Fruit fly (Drosophila melanogaster) whole organism, prepupa: ENCODE measurements around the gene Plc21C.

ENCODE experiments used
- Blimp-1 ChIP-seq: fragments of 200-800 bp; sonication (Bioruptor generic); optimal IDR thresholded peaks from 3 replicates; lab custom pipeline; 2017; ENCODE audit warnings: missing biosample characterization, missing genetic modification characterization, mild to moderate bottlenecking, moderate library complexity, missing genetic modification reagents
- CG10631 ChIP-seq: fragments of 200-800 bp; sonication (Bioruptor generic); optimal IDR thresholded peaks from 2 replicates; lab custom pipeline; 2016; ENCODE audit warnings: missing biosample characterization, missing genetic modification characterization
- CG10669 ChIP-seq: fragments of 200-800 bp; sonication (Bioruptor generic); optimal IDR thresholded peaks from 3 replicates; lab custom pipeline; 2018; ENCODE audit warnings: missing biosample characterization, mild to moderate bottlenecking, missing genetic modification characterization, moderate library complexity
- CG1621 ChIP-seq: fragments of 200-800 bp; sonication (Bioruptor generic); optimal IDR thresholded peaks from 3 replicates; lab custom pipeline; 2018; ENCODE audit warnings: missing biosample characterization, mild to moderate bottlenecking, missing genetic modification characterization
- CG3032 ChIP-seq: fragments of 200-800 bp; optimal IDR thresholded peaks from 2 replicates; lab custom pipeline; 2019; ENCODE audit warnings: missing biosample characterization, mild to moderate bottlenecking, missing genetic modification characterization, moderate library complexity
- CG31627 ChIP-seq: fragments of 200-800 bp; sonication (Bioruptor generic); optimal IDR thresholded peaks from 3 replicates; lab custom pipeline; 2016; ENCODE audit warnings: missing biosample characterization, missing genetic modification characterization
- CG32006 ChIP-seq: fragments of 200-800 bp; sonication (Bioruptor generic); optimal IDR thresholded peaks from 3 replicates; lab custom pipeline; 2017; ENCODE audit warnings: missing biosample characterization, mild to moderate bottlenecking, missing genetic modification characterization
- CG4318 ChIP-seq: fragments of 200-800 bp; sonication (Bioruptor generic); optimal IDR thresholded peaks from 3 replicates; lab custom pipeline; 2017; ENCODE audit warnings: missing biosample characterization, mild to moderate bottlenecking, missing genetic modification characterization
- CG6276 ChIP-seq: fragments of 200-800 bp; sonication (Bioruptor generic); optimal IDR thresholded peaks from 2 replicates; lab custom pipeline; 2017; ENCODE audit warnings: missing biosample characterization, mild to moderate bottlenecking, missing genetic modification characterization
- CG6808 ChIP-seq: fragments of 200-800 bp; sonication (Bioruptor generic); optimal IDR thresholded peaks from 3 replicates; lab custom pipeline; 2017; ENCODE audit warnings: missing biosample characterization, missing genetic modification characterization, mild to moderate bottlenecking, moderate library complexity, missing genetic modification reagents
- CG6854 ChIP-seq: fragments of 200-800 bp; sonication (Bioruptor generic); optimal IDR thresholded peaks from 2 replicates; lab custom pipeline; 2017; ENCODE audit warnings: missing biosample characterization, mild to moderate bottlenecking, missing genetic modification characterization
- CG7368 ChIP-seq: fragments of 200-800 bp; sonication (Bioruptor generic); optimal IDR thresholded peaks from 3 replicates; lab custom pipeline; 2016; ENCODE audit warnings: missing biosample characterization, missing genetic modification characterization
- CG8119 ChIP-seq: fragments of 200-800 bp; sonication (Bioruptor generic); IDR thresholded peaks from 3 replicates; pipeline ENCODE4 v1.3.6; 2022; ENCODE audit warnings: missing biosample characterization, missing genetic modification characterization
- CG8319 ChIP-seq: fragments of 200-800 bp; sonication (Bioruptor generic); optimal IDR thresholded peaks from 3 replicates; lab custom pipeline; 2016; ENCODE audit warnings: missing biosample characterization, missing genetic modification characterization
- CG8632 ChIP-seq: fragments of 200-800 bp; sonication (Bioruptor generic); optimal IDR thresholded peaks from 3 replicates; lab custom pipeline; 2016; ENCODE audit warnings: missing biosample characterization, missing genetic modification characterization
- CG9139 ChIP-seq: fragments of 200-800 bp; sonication (Bioruptor generic); optimal IDR thresholded peaks from 3 replicates; lab custom pipeline; 2017; ENCODE audit warnings: missing biosample characterization, mild to moderate bottlenecking, missing genetic modification characterization
- Eip75B ChIP-seq: fragments of 200-800 bp; sonication (Bioruptor generic); optimal IDR thresholded peaks from 3 replicates; lab custom pipeline; 2016; ENCODE audit warnings: missing biosample characterization, missing genetic modification characterization
- Eip78C ChIP-seq: fragments of 200-800 bp; sonication (Bioruptor generic); peaks from one replicate; lab custom pipeline; 2016; ENCODE audit warnings: missing biosample characterization, missing genetic modification characterization
- Eip93F ChIP-seq: fragments of 200-800 bp; sonication (Bioruptor generic); optimal IDR thresholded peaks from 2 replicates; lab custom pipeline; 2016; ENCODE audit warnings: missing biosample characterization, mild to moderate bottlenecking, missing genetic modification characterization
- Ets21C ChIP-seq: fragments of 200-800 bp; sonication (Bioruptor generic); optimal IDR thresholded peaks from 3 replicates; lab custom pipeline; 2016; ENCODE audit warnings: missing biosample characterization, missing genetic modification characterization
- Ets96B ChIP-seq: fragments of 200-800 bp; optimal IDR thresholded peaks from 2 replicates; lab custom pipeline; 2019; ENCODE audit warnings: missing biosample characterization, mild to moderate bottlenecking, missing genetic modification characterization, moderate library complexity
- Hr4 ChIP-seq: fragments of 200-800 bp; sonication (Bioruptor generic); optimal IDR thresholded peaks from 3 replicates; lab custom pipeline; 2016; ENCODE audit warnings: missing biosample characterization, missing genetic modification characterization
- Lpt ChIP-seq: fragments of 200-800 bp; sonication (Bioruptor generic); optimal IDR thresholded peaks from 3 replicates; lab custom pipeline; 2016; ENCODE audit warnings: missing biosample characterization, missing genetic modification characterization
- OdsH ChIP-seq: fragments of 200-800 bp; sonication (Bioruptor generic); optimal IDR thresholded peaks from 3 replicates; lab custom pipeline; 2016; ENCODE audit warnings: missing biosample characterization, missing genetic modification characterization
- Smox ChIP-seq: fragments of 200-800 bp; sonication (Bioruptor generic); optimal IDR thresholded peaks from 3 replicates; lab custom pipeline; 2016; ENCODE audit warnings: missing biosample characterization, missing genetic modification characterization
- Sox15 ChIP-seq: fragments of 200-800 bp; sonication (Bioruptor generic); optimal IDR thresholded peaks from 3 replicates; lab custom pipeline; 2016; ENCODE audit warnings: missing biosample characterization, missing genetic modification characterization
- acj6 ChIP-seq: fragments of 200-800 bp; sonication (Bioruptor generic); optimal IDR thresholded peaks from 3 replicates; lab custom pipeline; 2016; ENCODE audit warnings: missing biosample characterization, missing genetic modification characterization
- cyc ChIP-seq: fragments of 200-800 bp; sonication (Bioruptor generic); optimal IDR thresholded peaks from 3 replicates; lab custom pipeline; 2016; ENCODE audit warnings: missing biosample characterization, missing genetic modification characterization
- dac ChIP-seq: fragments of 200-800 bp; sonication (Bioruptor generic); optimal IDR thresholded peaks from 2 replicates; lab custom pipeline; 2017; ENCODE audit warnings: missing biosample characterization, mild to moderate bottlenecking, missing genetic modification characterization
- dsx ChIP-seq: fragments of 200-800 bp; optimal IDR thresholded peaks from 3 replicates; lab custom pipeline; 2019; ENCODE audit warnings: missing biosample characterization, mild to moderate bottlenecking, missing genetic modification characterization, moderate library complexity; ENCODE audit not compliant: poor library complexity, severe bottlenecking
- eg ChIP-seq: fragments of 200-800 bp; sonication (Bioruptor generic); IDR thresholded peaks from 3 replicates; pipeline ENCODE4 v1.3.6; 2022; ENCODE audit warnings: missing biosample characterization, missing genetic modification characterization
- esn ChIP-seq: fragments of 200-800 bp; sonication (Bioruptor generic); optimal IDR thresholded peaks from 2 replicates; lab custom pipeline; 2016; ENCODE audit warnings: missing biosample characterization, mild to moderate bottlenecking, missing genetic modification characterization, moderate library complexity
- fd59A ChIP-seq: fragments of 200-800 bp; sonication (Bioruptor generic); optimal IDR thresholded peaks from 2 replicates; lab custom pipeline; 2017; ENCODE audit warnings: missing biosample characterization, mild to moderate bottlenecking, missing genetic modification characterization, missing genetic modification reagents
- fd85E ChIP-seq: fragments of 200-800 bp; sonication (Bioruptor generic); optimal IDR thresholded peaks from 3 replicates; lab custom pipeline; 2016; ENCODE audit warnings: missing biosample characterization, missing genetic modification characterization
- fkh ChIP-seq: fragments of 200-800 bp; sonication (Bioruptor generic); optimal IDR thresholded peaks from 3 replicates; lab custom pipeline; 2017; ENCODE audit warnings: missing biosample characterization, mild to moderate bottlenecking, missing genetic modification characterization, moderate library complexity
- lz ChIP-seq: fragments of 200-800 bp; sonication (Bioruptor generic); optimal IDR thresholded peaks from 3 replicates; lab custom pipeline; 2016; ENCODE audit warnings: missing biosample characterization, missing genetic modification characterization
- pdm3 ChIP-seq: fragments of 200-800 bp; sonication (Bioruptor generic); optimal IDR thresholded peaks from 3 replicates; lab custom pipeline; 2016; ENCODE audit warnings: missing biosample characterization, missing genetic modification characterization
- svp ChIP-seq: fragments of 200-800 bp; sonication (Bioruptor generic); peaks from one replicate; lab custom pipeline; 2016; ENCODE audit warnings: missing biosample characterization, missing genetic modification characterization
- vri ChIP-seq: fragments of 200-800 bp; sonication (Bioruptor generic); optimal IDR thresholded peaks from 3 replicates; lab custom pipeline; 2016; ENCODE audit warnings: missing biosample characterization, mild to moderate bottlenecking, missing genetic modification characterization

The Plc21C gene

DNA sequence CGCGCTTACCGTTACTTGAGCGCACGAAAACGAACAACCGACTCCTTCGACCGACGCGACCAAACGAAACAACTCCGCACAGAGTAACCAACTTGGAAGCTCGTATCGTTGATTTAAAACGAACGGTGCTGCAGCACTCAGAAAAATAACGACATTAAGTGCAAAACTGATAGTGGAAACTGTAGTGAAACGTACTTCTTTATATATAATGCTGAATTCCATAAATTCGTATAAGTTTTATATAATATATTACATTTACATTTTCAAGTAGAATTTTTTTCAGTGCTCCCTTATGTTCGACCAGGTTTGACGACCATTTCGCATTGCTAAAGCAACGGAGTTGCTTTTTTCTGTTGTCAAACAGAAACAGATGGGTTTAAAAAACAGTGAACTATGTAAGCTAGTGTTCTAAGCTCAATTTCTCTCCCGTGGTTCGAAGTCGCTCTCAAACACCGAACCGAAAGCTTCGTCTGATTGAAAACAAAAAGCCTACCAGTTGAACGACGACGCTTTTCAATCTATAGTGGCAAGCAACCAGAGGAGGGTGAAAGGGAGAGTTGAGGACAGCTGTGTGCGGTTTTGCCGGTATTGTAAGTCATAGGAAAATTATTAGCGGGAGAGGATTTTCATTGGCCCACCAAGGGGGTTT, 38.2 kb upstream of the Plc21C start, which contains the start of gene CG17075 (continued):
- TF ChIP-seq CG1621 (tag; lab: Kevin White, UChicago) (peak; percentile 74), fd85E (GFP tag; lab: Kevin White, UChicago) (peak; percentile 32), CG32006 (peak; percentile 96), CG7368 (peak; percentile 81), lz (GFP tag; lab: Kevin White, UChicago) (peak; percentile 75), CG8632 (GFP tag; lab: Kevin White, UChicago) (peak; percentile 78), dac (GFP tag; lab: Kevin White, UChicago) (peak; percentile 90), eg (GFP tag; lab: Robert Waterston, UW) (peak; percentile 97), acj6 (peak; percentile 86), fd59A (GFP tag; lab: Kevin White, UChicago) (peak; percentile 72), CG4318 (GFP tag; lab: Kevin White, UChicago) (no peak), Smox (GFP tag; lab: Kevin White, UChicago) (no peak), Eip75B (GFP tag; lab: Kevin White, UChicago) (peak; percentile 90)
- TF ChIP-seq, all 60 proteins: peak for 48

DNA sequence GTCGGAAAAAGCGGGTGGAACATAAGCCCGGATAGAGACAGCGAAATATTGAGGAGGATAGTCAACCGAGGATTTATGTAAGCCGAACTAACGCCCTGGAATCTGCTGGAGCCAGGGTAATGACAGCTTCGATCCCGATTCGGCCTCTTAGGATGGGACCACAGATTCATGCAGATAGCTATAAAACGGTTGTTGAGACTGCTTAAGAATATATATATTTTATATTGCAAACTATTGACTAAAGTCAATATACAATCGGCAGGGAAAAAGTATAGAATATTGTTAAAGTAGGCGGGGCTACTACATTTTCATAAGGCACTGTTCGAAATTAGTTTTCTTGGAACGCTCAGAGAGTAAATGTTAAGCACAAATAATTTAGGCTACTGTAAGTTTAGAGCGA, 36.9 kb upstream of the Plc21C start, which contains the start of gene CG3345:
Gene CG3345 (plus strand): TSS at position 301 of the 400 bp plus-strand sequence.
- TF ChIP-seq CG8632 (GFP tag; lab: Kevin White, UChicago) (no peak), Hr4 (GFP tag; lab: Kevin White, UChicago) (no peak)
- TF ChIP-seq, all 60 proteins: peak for 0

DNA sequence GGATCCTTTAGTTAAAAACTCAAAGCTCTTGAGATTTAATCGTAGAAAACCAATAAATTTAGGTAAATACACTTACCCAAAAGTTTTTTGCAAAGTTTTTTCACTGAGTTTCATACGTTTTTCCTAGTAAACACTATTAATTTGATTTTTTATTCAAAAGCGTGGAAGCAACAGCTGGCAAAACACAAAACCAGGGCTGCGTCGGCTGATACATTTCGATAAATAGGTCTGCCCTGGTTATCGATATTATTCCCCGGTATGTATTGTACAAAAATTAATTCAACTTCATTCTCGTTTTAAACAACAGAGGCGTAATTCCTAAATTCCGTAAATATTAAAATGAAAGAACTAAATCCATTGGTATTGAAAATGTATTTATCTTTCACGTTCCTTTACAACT, 34.2 kb upstream of the Plc21C start, which contains the start of gene Dus1:
Gene Dus1 (minus strand): TSS at position 192 of the 400 bp plus-strand sequence.
- TF ChIP-seq CG6854 (GFP tag; lab: Kevin White, UChicago) = no peak
- TF ChIP-seq Eip78C (GFP tag; lab: Kevin White, UChicago) = peak; percentile 40
- no peak for TF ChIP-seq CG6276
- TF ChIP-seq Eip93F (GFP tag; lab: Kevin White, UChicago) = no peak
- TF ChIP-seq CG8119 (GFP tag; lab: Robert Waterston, UW) = no peak

DNA sequence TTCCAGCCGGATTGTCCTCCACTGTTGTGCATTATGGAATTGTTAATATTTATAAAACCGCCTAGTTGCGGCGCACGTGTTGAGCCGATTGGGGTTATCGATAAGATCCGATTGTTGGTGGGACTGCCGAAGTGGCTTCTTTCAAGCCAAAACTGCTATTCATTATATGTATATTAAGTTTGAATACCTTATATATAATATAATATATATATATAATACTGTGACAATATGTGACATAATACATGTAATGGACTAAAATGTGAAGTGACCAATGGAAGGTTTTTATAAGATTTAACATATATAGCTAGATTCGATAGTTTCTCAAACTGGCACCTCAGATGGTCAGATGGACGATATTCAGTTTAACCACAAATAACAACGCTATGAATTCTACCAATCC, 32.1 kb upstream of the Plc21C start, which contains the start of the genes mbm and CG11555:
Gene mbm (minus strand): TSS at position 113 of the 400 bp plus-strand sequence.
Gene CG11555 (plus strand): TSS at position 234 of the 400 bp plus-strand sequence.
- TF ChIP-seq Ets21C = no peak
- peak; percentile 5 for TF ChIP-seq dsx (GFP tag; lab: Kevin White, UChicago)
- peak; percentile 39 for TF ChIP-seq Ets96B (tag; lab: Kevin White, UChicago)
- no peak for TF ChIP-seq Lpt (GFP tag; lab: Kevin White, UChicago)
- peak; percentile 19 for TF ChIP-seq esn (GFP tag; lab: Kevin White, UChicago)
- TF ChIP-seq CG3032 = peak; percentile 26

DNA sequence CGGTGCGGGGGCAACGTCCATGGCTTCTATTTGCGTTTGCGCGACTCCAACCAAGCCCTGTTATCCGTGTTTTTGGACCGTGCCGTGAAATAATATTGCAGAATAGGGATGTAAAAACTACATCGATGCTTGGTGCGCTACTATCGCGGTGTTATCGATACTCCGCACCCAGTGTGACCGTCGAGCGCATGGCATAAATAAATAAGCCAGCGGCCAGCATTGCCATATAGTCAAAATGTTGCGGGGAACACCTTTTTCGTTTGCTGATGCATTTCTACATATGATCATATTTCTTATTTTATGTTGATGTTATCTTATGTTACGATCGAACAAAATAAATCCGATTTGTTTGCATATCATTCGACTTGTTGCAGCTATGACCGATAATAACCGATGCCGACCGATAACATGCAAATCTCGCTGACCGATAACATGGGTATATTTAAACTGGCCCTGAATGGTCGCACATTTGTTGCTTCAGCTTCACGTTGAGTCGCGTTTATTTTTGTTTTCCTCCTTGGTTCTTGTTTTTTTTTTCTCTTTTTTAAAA, 28.5 kb upstream of the Plc21C start, which contains the start of gene smo:
Gene smo (plus strand): TSS at position 461 of the 550 bp plus-strand sequence.
- TF ChIP-seq CG31627 (GFP tag; lab: Kevin White, UChicago) (peak; percentile 47), lz (GFP tag; lab: Kevin White, UChicago) (peak; percentile 10), fkh (GFP tag; lab: Kevin White, UChicago) (peak; percentile 95), fd59A (GFP tag; lab: Kevin White, UChicago) (no peak), CG10631 (GFP tag; lab: Kevin White, UChicago) (no peak), esn (GFP tag; lab: Kevin White, UChicago) (peak; percentile 35), cyc (peak; percentile 22)

DNA sequence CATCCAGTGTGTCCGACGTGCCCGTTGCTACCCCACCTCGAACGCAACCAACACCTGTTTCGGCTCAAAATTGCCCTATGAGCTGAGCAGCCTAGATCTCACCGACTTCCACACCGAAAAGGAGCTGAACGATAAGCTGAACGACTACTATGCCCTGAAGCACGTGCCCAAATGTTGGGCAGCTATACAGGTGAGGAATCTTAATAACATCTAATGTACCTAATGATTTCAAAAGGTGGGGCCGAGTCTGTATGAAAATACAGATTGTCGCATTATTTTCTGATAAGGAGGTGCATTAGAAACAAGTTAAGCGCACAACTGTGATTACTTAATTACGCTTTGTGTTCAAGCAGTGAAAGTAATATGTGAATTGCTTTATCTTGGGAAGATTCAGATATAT, 27.6 kb upstream of the Plc21C start, which contains the start of gene CG17078:
Gene CG17078 (minus strand): TSS at position 101 of the 400 bp plus-strand sequence.
- TF ChIP-seq CG6808 (GFP tag; lab: Kevin White, UChicago) = no peak
- TF ChIP-seq vri (GFP tag; lab: Kevin White, UChicago) = no peak
- TF ChIP-seq Smox (GFP tag; lab: Kevin White, UChicago) = no peak
- no peak for TF ChIP-seq Sox15
- TF ChIP-seq Ets96B (tag; lab: Kevin White, UChicago) = no peak
- no peak for TF ChIP-seq OdsH (GFP tag; lab: Kevin White, UChicago)
- TF ChIP-seq CG10669 (GFP tag; lab: Kevin White, UChicago) = no peak
- no peak for TF ChIP-seq Blimp-1 (GFP tag; lab: Kevin White, UChicago)
- no peak for TF ChIP-seq acj6
- TF ChIP-seq CG32006 = no peak
- TF ChIP-seq CG9139 (GFP tag; lab: Kevin White, UChicago) = no peak
- no peak for TF ChIP-seq CG6276
- TF ChIP-seq fkh (GFP tag; lab: Kevin White, UChicago) = no peak
- TF ChIP-seq CG8319 (GFP tag; lab: Kevin White, UChicago) = no peak
- no peak for TF ChIP-seq svp (GFP tag; lab: Kevin White, UChicago)
- no peak for TF ChIP-seq pdm3 (GFP tag; lab: Kevin White, UChicago)
- TF ChIP-seq, all 60 proteins: peak for 0
